Worm (Caenorhabditis elegans): ENCODE results near the gene F23F12.3.

- no peak for TF ChIP-seq nfya-1 (tag; optimal IDR thresholded peaks at IDR 0.05; ENCODE audit: borderline replicate concordance, insufficient read depth)
- no peak for TF ChIP-seq dpff-1 (tag; optimal IDR thresholded peaks at IDR 0.05)
- no peak for TF ChIP-seq repo-1 (tag; optimal IDR thresholded peaks at IDR 0.05)
- TF ChIP-seq attf-6 (GFP tag; IDR thresholded peaks at IDR 0.05), result no peak
- TF ChIP-seq ets-4 (GFP tag; optimal IDR thresholded peaks at IDR 0.05), result no peak
- TF ChIP-seq snpc-1.1 (tag; optimal IDR thresholded peaks at IDR 0.05; ENCODE audit: insufficient read depth), result no peak
- no peak for TF ChIP-seq dpl-1 (GFP tag; optimal IDR thresholded peaks at IDR 0.05)
- no peak for TF ChIP-seq unc-62 (GFP tag; optimal IDR thresholded peaks at IDR 0.05)
- no peak for TF ChIP-seq F39B2.1 (GFP tag; IDR thresholded peaks at IDR 0.05)
- TF ChIP-seq lin-54 (GFP tag; optimal IDR thresholded peaks at IDR 0.05), result no peak
- TF ChIP-seq ztf-18 (tag; optimal IDR thresholded peaks at IDR 0.05), result no peak
Observed at ce11 chrIII:6498176-6498575, 2.1 kb upstream of the F23F12.3 start, which contains the start of gene sdz-15.
